Fruit fly (Drosophila melanogaster) whole organism, embryonic: Measurements from ENCODE around the gene CG43137.

Source experiments
- Adf1 ChIP-seq: fragments of 200-800 bp; sonication (Bioruptor generic); IDR thresholded peaks from 2 replicates; pipeline ENCODE4 v1.3.6; 2022; ENCODE audit warnings: missing biosample characterization, missing genetic modification characterization
- Aef1 ChIP-seq: fragments of 200-800 bp; sonication (Bioruptor generic); IDR thresholded peaks from 3 replicates; pipeline ENCODE4 v1.3.6; 2022; ENCODE audit warnings: missing biosample characterization, missing genetic modification characterization
- Awh ChIP-seq: fragments of 200-800 bp; sonication (Bioruptor generic); IDR thresholded peaks from 2 replicates; pipeline ENCODE4, ENCODE4 v1.3.6; 2022; ENCODE audit warnings: missing biosample characterization, missing genetic modification characterization
- Blimp-1 ChIP-seq: fragments of 200-800 bp; sonication (Bioruptor generic); optimal IDR thresholded peaks from 3 replicates; lab custom pipeline; 2018; ENCODE audit warnings: missing biosample characterization, missing genetic modification characterization, mild to moderate bottlenecking, moderate library complexity, missing genetic modification reagents
- Bteb2 ChIP-seq: fragments of 200-800 bp; sonication (Bioruptor generic); optimal IDR thresholded peaks from 2 replicates; lab custom pipeline; 2016; ENCODE audit warnings: missing biosample characterization, missing genetic modification characterization
- CG10209 ChIP-seq: fragments of 200-800 bp; sonication (Bioruptor generic); optimal IDR thresholded peaks from 3 replicates; lab custom pipeline; 2017; ENCODE audit warnings: missing biosample characterization, mild to moderate bottlenecking, missing genetic modification characterization, missing genetic modification reagents
- CG10321 ChIP-seq: fragments of 200-800 bp; sonication (Bioruptor generic); IDR thresholded peaks from 2 replicates; pipeline ENCODE4 v1.3.6; 2022; ENCODE audit warnings: missing biosample characterization, missing genetic modification characterization
- CG12071 ChIP-seq: fragments of 200-800 bp; sonication (Bioruptor generic); optimal IDR thresholded peaks from 3 replicates; lab custom pipeline; 2018; ENCODE audit warnings: missing biosample characterization, mild to moderate bottlenecking, missing genetic modification characterization
- CG13123 ChIP-seq: fragments of 200-800 bp; sonication (Bioruptor generic); optimal IDR thresholded peaks from 2 replicates; lab custom pipeline; 2016; ENCODE audit warnings: missing biosample characterization, missing genetic modification characterization
- CG14667 ChIP-seq: fragments of 200-800 bp; sonication (Bioruptor generic); IDR thresholded peaks from 2 replicates; pipeline ENCODE4 v1.3.6; 2022; ENCODE audit warnings: missing biosample characterization, missing genetic modification characterization
- CG17186 ChIP-seq: fragments of 200-800 bp; sonication (Bioruptor generic); optimal IDR thresholded peaks from 3 replicates; lab custom pipeline; 2017; ENCODE audit warnings: missing biosample characterization, missing genetic modification reagents, missing genetic modification characterization
- CG18764 ChIP-seq: fragments of 200-800 bp; sonication (Bioruptor generic); optimal IDR thresholded peaks from 3 replicates; lab custom pipeline; 2016; ENCODE audit warnings: missing biosample characterization, missing genetic modification characterization
- CG2889 ChIP-seq: fragments of 200-800 bp; sonication (Bioruptor generic); IDR thresholded peaks from 3 replicates; pipeline ENCODE4 v1.3.6; 2022; ENCODE audit warnings: missing biosample characterization, missing genetic modification characterization
- CG30431 ChIP-seq: fragments of 200-800 bp; sonication (Bioruptor generic); optimal IDR thresholded peaks from 2 replicates; lab custom pipeline; 2017; ENCODE audit warnings: missing biosample characterization, missing genetic modification characterization
- CG3281 ChIP-seq: fragments of 200-800 bp; sonication (Bioruptor generic); optimal IDR thresholded peaks from 3 replicates; lab custom pipeline; 2017; ENCODE audit warnings: missing biosample characterization, mild to moderate bottlenecking, missing genetic modification characterization
- CG33213 ChIP-seq: fragments of 200-800 bp; sonication (Bioruptor generic); optimal IDR thresholded peaks from 3 replicates; lab custom pipeline; 2016; ENCODE audit warnings: missing biosample characterization, missing genetic modification characterization
- CG43689 ChIP-seq: fragments of 200-800 bp; sonication (Bioruptor generic); IDR thresholded peaks from 2 replicates; pipeline ENCODE4 v1.3.6; 2022; ENCODE audit warnings: missing biosample characterization, missing genetic modification characterization
- CG4820 ChIP-seq: fragments of 200-800 bp; sonication (Bioruptor generic); optimal IDR thresholded peaks from 3 replicates; lab custom pipeline; 2016; ENCODE audit warnings: missing biosample characterization, missing genetic modification characterization
- CG4854 ChIP-seq: fragments of 200-800 bp; sonication (Bioruptor generic); optimal IDR thresholded peaks from 2 replicates; lab custom pipeline; 2016; ENCODE audit warnings: missing biosample characterization, missing genetic modification characterization, inconsistent platforms
- CG6813 ChIP-seq: fragments of 200-800 bp; sonication (Bioruptor generic); optimal IDR thresholded peaks from 2 replicates; lab custom pipeline; 2017; ENCODE audit warnings: missing biosample characterization, missing genetic modification characterization, mild to moderate bottlenecking, moderate library complexity, missing genetic modification reagents
- CG7745 ChIP-seq: fragments of 200-800 bp; sonication (Bioruptor generic); optimal IDR thresholded peaks from 2 replicates; lab custom pipeline; 2018; ENCODE audit warnings: missing biosample characterization, mild to moderate bottlenecking, missing genetic modification characterization, moderate library complexity
- CG9727 ChIP-seq: fragments of 200-800 bp; sonication (Bioruptor generic); optimal IDR thresholded peaks from 3 replicates; lab custom pipeline; 2017; ENCODE audit warnings: missing biosample characterization, mild to moderate bottlenecking, missing genetic modification characterization
- CG9817 ChIP-seq: fragments of 200-800 bp; sonication (Bioruptor generic); optimal IDR thresholded peaks from 2 replicates; lab custom pipeline; 2018; ENCODE audit warnings: missing biosample characterization, mild to moderate bottlenecking, missing genetic modification characterization, moderate library complexity
- CG9932 ChIP-seq: fragments of 200-800 bp; sonication (Bioruptor generic); IDR thresholded peaks from 2 replicates; pipeline ENCODE4 v1.3.6; 2022; ENCODE audit warnings: missing biosample characterization, missing genetic modification characterization
- Dip2 ChIP-seq: fragments of 200-800 bp; sonication (Bioruptor generic); IDR thresholded peaks from 2 replicates; pipeline ENCODE4 v1.3.6; 2022; ENCODE audit warnings: missing biosample characterization, missing genetic modification characterization
- Dll ChIP-seq: fragments of 200-800 bp; sonication (Bioruptor generic); IDR thresholded peaks from 4 replicates; pipeline ENCODE4 v1.3.6; 2022; ENCODE audit warnings: missing biosample characterization, missing genetic modification characterization; ENCODE audit not compliant: partially characterized antibody
- HmgD ChIP-seq: fragments of 200-800 bp; sonication (Bioruptor generic); optimal IDR thresholded peaks from 3 replicates; lab custom pipeline; 2016; ENCODE audit warnings: missing biosample characterization, missing genetic modification characterization
- Hsf ChIP-seq: fragments of 200-800 bp; sonication (Bioruptor generic); optimal IDR thresholded peaks from 3 replicates; lab custom pipeline; 2016; ENCODE audit warnings: missing biosample characterization, missing genetic modification characterization
- NK7.1 ChIP-seq: fragments of 200-800 bp; sonication (Bioruptor generic); optimal IDR thresholded peaks from 3 replicates; lab custom pipeline; 2016; ENCODE audit warnings: missing biosample characterization, missing genetic modification characterization
- Scr ChIP-seq: fragments of 200-800 bp; sonication (Bioruptor generic); IDR thresholded peaks from 2 replicates; pipeline ENCODE4 v1.3.6; 2022; ENCODE audit warnings: missing biosample characterization, missing genetic modification characterization; ENCODE audit not compliant: partially characterized antibody
- Tbp ChIP-seq: fragments of >200 bp; optimal IDR thresholded peaks from 2 replicates; lab custom pipeline; 2018; ENCODE audit warnings: missing biosample characterization, missing genetic modification characterization
- ato ChIP-seq: fragments of 200-800 bp; sonication (Bioruptor generic); IDR thresholded peaks from 2 replicates; pipeline ENCODE4 v1.3.6; 2022; ENCODE audit warnings: missing biosample characterization, missing genetic modification characterization; ENCODE audit not compliant: partially characterized antibody
- chif ChIP-seq, 2 experiments: fragments of 200-800 bp; sonication (Bioruptor generic); optimal IDR thresholded peaks; 3 replicates each; lab custom pipeline; 2016; ENCODE audit warnings: missing biosample characterization in 2 of 2, missing genetic modification characterization in 2 of 2
- chm ChIP-seq: fragments of 200-800 bp; sonication (Bioruptor generic); IDR thresholded peaks from 2 replicates; pipeline ENCODE4 v1.3.6; 2022; ENCODE audit warnings: missing biosample characterization, missing genetic modification characterization
- cwo ChIP-seq: fragments of 200-800 bp; sonication (Bioruptor generic); optimal IDR thresholded peaks from 3 replicates; lab custom pipeline; 2017; ENCODE audit warnings: missing biosample characterization, missing genetic modification characterization, mild to moderate bottlenecking, moderate library complexity, missing genetic modification reagents
- dm ChIP-seq: fragments of 200-800 bp; sonication (Bioruptor generic); optimal IDR thresholded peaks from 3 replicates; lab custom pipeline; 2016; ENCODE audit warnings: missing biosample characterization, missing genetic modification characterization
- gfzf ChIP-seq: fragments of 200-800 bp; sonication (Bioruptor generic); optimal IDR thresholded peaks from 2 replicates; lab custom pipeline; 2016; ENCODE audit warnings: missing biosample characterization, mild to moderate bottlenecking, missing genetic modification characterization, moderate library complexity
- grau ChIP-seq: fragments of 200-800 bp; optimal IDR thresholded peaks from 3 replicates; lab custom pipeline; 2019; ENCODE audit warnings: missing biosample characterization, mild to moderate bottlenecking, missing genetic modification characterization, moderate library complexity
- grn ChIP-seq: fragments of 200-800 bp; sonication (Bioruptor generic); optimal IDR thresholded peaks from 3 replicates; lab custom pipeline; 2017; ENCODE audit warnings: missing biosample characterization, missing genetic modification characterization
- h ChIP-seq: fragments of >200 bp; optimal IDR thresholded peaks from 2 replicates; lab custom pipeline; 2017
- insv ChIP-seq, 2 experiments: fragments of 200-800 bp; sonication (Bioruptor generic); optimal IDR thresholded peaks; 3 replicates each; lab custom pipeline; 2016 to 2018; ENCODE audit warnings: missing biosample characterization in 2 of 2, missing genetic modification characterization in 2 of 2
- klu ChIP-seq: fragments of 200-800 bp; sonication (Bioruptor generic); IDR thresholded peaks from 2 replicates; pipeline ENCODE4 v1.3.6; 2022; ENCODE audit warnings: missing biosample characterization, missing genetic modification characterization
- nerfin-1 ChIP-seq: fragments of 200-800 bp; sonication (Bioruptor generic); optimal IDR thresholded peaks from 3 replicates; lab custom pipeline; 2019; ENCODE audit warnings: missing biosample characterization, mild to moderate bottlenecking, missing genetic modification characterization, moderate library complexity
- otp ChIP-seq: fragments of 200-800 bp; sonication (Bioruptor generic); IDR thresholded peaks from 3 replicates; pipeline ENCODE4, ENCODE4 v1.3.6; 2022; ENCODE audit warnings: missing biosample characterization, missing genetic modification characterization
- pan ChIP-seq, 4 experiments: fragments of >200 bp in 3 of 4; fragments of 200-800 bp in 1 of 4; sonication (Bioruptor generic) in 1 of 4; optimal IDR thresholded peaks in 3 of 4; IDR thresholded peaks in 1 of 4; 2 replicates each; pipeline versions ENCODE4 v1.3.6 to Lab custom; 2017 to 2022; ENCODE audit warnings: missing biosample characterization in 2 of 4, missing genetic modification characterization in 2 of 4, mixed read lengths in 1 of 4
- sc ChIP-seq, 3 experiments: fragments of >200 bp in 2 of 3; fragments of 200-800 bp in 1 of 3; sonication (Bioruptor generic) in 1 of 3; optimal IDR thresholded peaks; 2 replicates in 2 of 3; 3 replicates in 1 of 3; lab custom pipeline; 2017; ENCODE audit warnings: mild to moderate bottlenecking in 1 of 3, missing biosample characterization in 1 of 3, missing genetic modification characterization in 1 of 3, missing genetic modification reagents in 1 of 3
- stc ChIP-seq: fragments of 200-800 bp; sonication (Bioruptor generic); IDR thresholded peaks from 2 replicates; pipeline ENCODE4 v1.3.6; 2022; ENCODE audit warnings: missing biosample characterization, missing genetic modification characterization
- sug ChIP-seq: fragments of 200-800 bp; optimal IDR thresholded peaks from 2 replicates; lab custom pipeline; 2019; ENCODE audit warnings: missing biosample characterization, mild to moderate bottlenecking, missing genetic modification characterization, moderate library complexity
- tna ChIP-seq: fragments of 200-800 bp; sonication (Bioruptor generic); IDR thresholded peaks from 2 replicates; pipeline ENCODE4 v1.3.6; 2022; ENCODE audit warnings: missing biosample characterization, missing genetic modification characterization; ENCODE audit not compliant: partially characterized antibody
- ttk ChIP-seq: fragments of 200-800 bp; sonication (Bioruptor generic); IDR thresholded peaks from 2 replicates; pipeline ENCODE4 v2.1.2; 2022; ENCODE audit warnings: missing biosample characterization, missing genetic modification characterization
- vfl ChIP-seq: fragments of 200-800 bp; sonication (Bioruptor generic); optimal IDR thresholded peaks from 2 replicates; lab custom pipeline; 2016; ENCODE audit warnings: missing biosample characterization, missing genetic modification characterization

CG43137 gene

dm6 chrX:5883394-5883793 is 18.4 kb upstream of the CG43137 start (continued):
- TF ChIP-seq pan (optimal IDR thresholded peaks at IDR 0.05; lab: Kevin White, UChicago) (no peak), pan (GFP tag; optimal IDR thresholded peaks at IDR 0.05 in 1 of 2, IDR thresholded peaks at IDR 0.05 in 1 of 2) (peak in 1 of 2 experiments; percentile 42), tna (no peak), Aef1 (GFP tag; lab: Robert Waterston, UW) (no peak), h (lab: Kevin White, UChicago) (no peak), CG2889 (GFP tag; lab: Robert Waterston, UW) (no peak), CG18764 (no peak), grn (peak; percentile 36), Scr (GFP tag; lab: Robert Waterston, UW) (no peak), insv (GFP tag; optimal IDR thresholded peaks at IDR 0.05; lab: Kevin White, UChicago) (peak in 1 of 2 experiments; percentile 59), otp (GFP tag; lab: Robert Waterston, UW) (0 out of 3 replicates have a peak, but pooled peaks have one; percentile 32), ttk (no peak), CG9727 (no peak), dm (GFP tag; lab: Kevin White, UChicago) (no peak), NK7.1 (GFP tag; lab: Kevin White, UChicago) (no peak), Bteb2 (GFP tag; lab: Kevin White, UChicago) (no peak), sug (tag; lab: Kevin White, UChicago) (peak; percentile 52), stc (GFP tag; lab: Robert Waterston, UW) (no peak), CG43689 (no peak), klu (GFP tag; lab: Robert Waterston, UW) (no peak), CG9817 (tag; lab: Kevin White, UChicago) (peak; percentile 25), Awh (GFP tag; lab: Robert Waterston, UW) (no peak), CG12071 (no peak), CG33213 (peak; percentile 47), CG7745 (tag; lab: Kevin White, UChicago) (no peak), gfzf (GFP tag; lab: Kevin White, UChicago) (peak; percentile 23), cwo (GFP tag; lab: Kevin White, UChicago) (no peak), nerfin-1 (no peak), chif (GFP tag; optimal IDR thresholded peaks at IDR 0.05; lab: Kevin White, UChicago) (peak in 1 of 2 experiments; percentile 64), ato (GFP tag; lab: Robert Waterston, UW) (no peak), CG17186 (GFP tag; lab: Kevin White, UChicago) (no peak), CG3281 (GFP tag; lab: Kevin White, UChicago) (no peak), Adf1 (no peak), Dip2 (no peak), grau (tag; lab: Kevin White, UChicago) (peak; percentile 58), CG9932 (GFP tag; lab: Robert Waterston, UW) (peak; percentile 58; the same call in 1 of the 2 replicates), HmgD (GFP tag; lab: Kevin White, UChicago) (peak; percentile 73), vfl (GFP tag; lab: Kevin White, UChicago) (no peak), CG13123 (peak; percentile 25), Hsf (peak; percentile 51), Blimp-1 (GFP tag; lab: Kevin White, UChicago) (no peak), sc (optimal IDR thresholded peaks at IDR 0.05; lab: Kevin White, UChicago) (no peak), sc (GFP tag; optimal IDR thresholded peaks at IDR 0.05; lab: Kevin White, UChicago) (no peak), chm (GFP tag; lab: Robert Waterston, UW) (no peak), CG6813 (GFP tag; lab: Kevin White, UChicago) (no peak), Dll (GFP tag; lab: Robert Waterston, UW) (no peak), CG10321 (no peak), CG10209 (no peak), CG30431 (GFP tag; lab: Kevin White, UChicago) (no peak), CG14667 (GFP tag; lab: Robert Waterston, UW) (0 out of 2 replicates have a peak, but pooled peaks have one; percentile 23), CG4854 (GFP tag; lab: Kevin White, UChicago) (peak; percentile 13), CG4820 (GFP tag; lab: Kevin White, UChicago) (peak; percentile 19), Tbp (no peak)
